Fruit fly (Drosophila melanogaster) whole organism, adult: ENCODE measurements around the gene CG32276.

Experiments used
- CG11617 ChIP-seq: fragments of 200-800 bp; sonication (Bioruptor generic); optimal IDR thresholded peaks from 2 replicates; lab custom pipeline; 2017; ENCODE audit warnings: mild to moderate bottlenecking, missing biosample characterization, missing genetic modification reagents, missing genetic modification characterization
- CG14711 ChIP-seq: fragments of 200-800 bp; sonication (Bioruptor generic); optimal IDR thresholded peaks from 2 replicates; lab custom pipeline; 2018; ENCODE audit warnings: missing biosample characterization, mild to moderate bottlenecking, missing genetic modification characterization, moderate library complexity
- CG1620 ChIP-seq: fragments of 200-800 bp; sonication (Bioruptor generic); optimal IDR thresholded peaks from 2 replicates; lab custom pipeline; 2016; ENCODE audit warnings: missing biosample characterization, missing genetic modification characterization
- CG33017 ChIP-seq: fragments of 200-800 bp; sonication (Bioruptor generic); optimal IDR thresholded peaks from 2 replicates; lab custom pipeline; 2018; ENCODE audit warnings: missing biosample characterization, mild to moderate bottlenecking, missing genetic modification characterization, moderate library complexity
- Hr96 ChIP-seq: fragments of 200-800 bp; sonication (Bioruptor generic); optimal IDR thresholded peaks from 2 replicates; lab custom pipeline; 2016; ENCODE audit warnings: missing biosample characterization, missing genetic modification characterization
- bab1 ChIP-seq: fragments of 200-800 bp; sonication (Bioruptor generic); optimal IDR thresholded peaks from 3 replicates; lab custom pipeline; 2019; ENCODE audit warnings: missing biosample characterization, mild to moderate bottlenecking, missing genetic modification characterization, moderate library complexity
- cic ChIP-seq: fragments of 200-800 bp; sonication (Bioruptor generic); optimal IDR thresholded peaks from 2 replicates; lab custom pipeline; 2017; ENCODE audit warnings: missing biosample characterization, mild to moderate bottlenecking, missing genetic modification characterization, moderate library complexity
- cnc ChIP-seq, 2 experiments: fragments of >200 bp; optimal IDR thresholded peaks; 2 replicates each; lab custom pipeline; 2017
- toe ChIP-seq: fragments of 200-800 bp; sonication (Bioruptor generic); optimal IDR thresholded peaks from 2 replicates; lab custom pipeline; 2016; ENCODE audit warnings: missing biosample characterization, missing genetic modification characterization

DNA sequence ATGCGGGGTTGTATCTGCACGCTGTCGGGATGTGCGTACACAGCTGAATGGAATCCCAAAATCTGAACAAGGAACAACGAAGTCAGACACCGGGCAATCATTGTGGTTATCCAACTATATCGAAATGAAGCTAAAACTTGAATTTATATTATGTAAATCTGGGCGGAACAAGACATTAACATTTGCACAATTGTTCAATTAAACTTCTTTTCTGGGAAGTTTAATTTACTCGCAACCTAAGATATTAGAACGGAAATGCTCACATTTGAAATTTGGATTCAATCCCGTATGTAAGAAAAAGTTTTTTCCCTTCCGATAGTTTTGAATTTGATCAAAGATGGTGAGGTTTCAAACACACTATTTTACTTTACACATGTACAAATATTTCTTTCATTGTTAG is 7.4 kb upstream of the CG32276 start, which contains the start of gene CG33160:
- TF ChIP-seq toe (GFP tag; lab: Kevin White, UChicago) (no peak), cnc (optimal IDR thresholded peaks at IDR 0.05; lab: Kevin White, UChicago) (no peak), Hr96 (GFP tag; lab: Kevin White, UChicago) (no peak), CG11617 (GFP tag; lab: Kevin White, UChicago) (no peak), CG33017 (tag; lab: Kevin White, UChicago) (no peak), CG14711 (tag; lab: Kevin White, UChicago) (no peak), CG1620 (GFP tag; lab: Kevin White, UChicago) (no peak), bab1 (no peak), cic (GFP tag; lab: Kevin White, UChicago) (no peak)
